Fruit fly (Drosophila melanogaster) Kc167 (cell line): ENCODE results near the gene CG16957.

ENCODE experiments used
- h ChIP-seq: fragments of >200 bp; optimal IDR thresholded peaks from 3 replicates; lab custom pipeline; 2018; ENCODE audit warnings: missing external identifiers
- insv ChIP-seq: fragments of >200 bp; optimal IDR thresholded peaks from 3 replicates; lab custom pipeline; 2018; ENCODE audit warnings: missing external identifiers
- psq ChIP-seq: fragments of >200 bp; optimal IDR thresholded peaks from 2 replicates; lab custom pipeline; 2017; ENCODE audit warnings: missing external identifiers

- TF ChIP-seq psq (lab: Kevin White, UChicago) = no peak
- no peak for TF ChIP-seq insv (lab: Kevin White, UChicago)
- TF ChIP-seq h = no peak
Measured at dm6 chr2L:13368940-13369339, 27.0 kb downstream of the CG16957 start, which contains the start of gene CG31855.
